Worm (Caenorhabditis elegans): ENCODE data around the gene unc-98.

- TF ChIP-seq mxl-3 (GFP tag; optimal IDR thresholded peaks at IDR 0.05) (no peak), nhr-77 (tag; optimal IDR thresholded peaks at IDR 0.05) (no peak), egl-43 (GFP tag; IDR thresholded peaks at IDR 0.05) (no peak), nhr-25 (tag; optimal IDR thresholded peaks at IDR 0.05; ENCODE audit: borderline replicate concordance, insufficient read depth) (no peak), egl-27 (tag; optimal IDR thresholded peaks at IDR 0.05) (no peak), zag-1 (tag; optimal IDR thresholded peaks at IDR 0.05) (no peak), attf-4 (tag; optimal IDR thresholded peaks at IDR 0.05) (no peak), mep-1 (tag; optimal IDR thresholded peaks at IDR 0.05) (no peak), mdl-1 (tag; optimal IDR thresholded peaks at IDR 0.05) (no peak), ztf-11 (tag; optimal IDR thresholded peaks at IDR 0.05) (no peak), jun-1 (tag; optimal IDR thresholded peaks at IDR 0.05) (no peak), skn-1 (tag; optimal IDR thresholded peaks at IDR 0.05) (no peak), mdt-29 (GFP tag; IDR thresholded peaks at IDR 0.05) (no peak)
Measured at ce11 chrX:7593931-7594544, 20.6 kb upstream of the unc-98 start.
